Fruit fly (Drosophila melanogaster) whole organism, pupa: ENCODE data around the gene CG18404.

ENCODE experiments used
- CG17806 ChIP-seq: fragments of 200-800 bp; sonication (Bioruptor generic); optimal IDR thresholded peaks from 2 replicates; lab custom pipeline; 2018; ENCODE audit warnings: missing biosample characterization, mild to moderate bottlenecking, missing genetic modification characterization, moderate library complexity
- CG4496 ChIP-seq: fragments of 200-800 bp; sonication (Bioruptor generic); IDR thresholded peaks from 3 replicates; pipeline ENCODE4 v1.3.6; 2022; ENCODE audit warnings: missing biosample characterization, missing genetic modification characterization
- CG8159 ChIP-seq: fragments of 200-800 bp; sonication (Bioruptor generic); optimal IDR thresholded peaks from 3 replicates; lab custom pipeline; 2018; ENCODE audit warnings: missing biosample characterization, mild to moderate bottlenecking, missing genetic modification characterization, moderate library complexity
- CG8301 ChIP-seq: fragments of 200-800 bp; sonication (Bioruptor generic); optimal IDR thresholded peaks from 2 replicates; lab custom pipeline; 2018; ENCODE audit warnings: missing biosample characterization, mild to moderate bottlenecking, missing genetic modification characterization
- Pif1B ChIP-seq: fragments of 200-800 bp; sonication (Bioruptor generic); optimal IDR thresholded peaks from 3 replicates; lab custom pipeline; 2016; ENCODE audit warnings: missing biosample characterization, missing genetic modification characterization
- fd96Ca ChIP-seq: fragments of 200-800 bp; sonication (Bioruptor generic); IDR thresholded peaks from 3 replicates; pipeline ENCODE4 v1.3.6; 2022; ENCODE audit warnings: missing biosample characterization, missing genetic modification characterization

DNA sequence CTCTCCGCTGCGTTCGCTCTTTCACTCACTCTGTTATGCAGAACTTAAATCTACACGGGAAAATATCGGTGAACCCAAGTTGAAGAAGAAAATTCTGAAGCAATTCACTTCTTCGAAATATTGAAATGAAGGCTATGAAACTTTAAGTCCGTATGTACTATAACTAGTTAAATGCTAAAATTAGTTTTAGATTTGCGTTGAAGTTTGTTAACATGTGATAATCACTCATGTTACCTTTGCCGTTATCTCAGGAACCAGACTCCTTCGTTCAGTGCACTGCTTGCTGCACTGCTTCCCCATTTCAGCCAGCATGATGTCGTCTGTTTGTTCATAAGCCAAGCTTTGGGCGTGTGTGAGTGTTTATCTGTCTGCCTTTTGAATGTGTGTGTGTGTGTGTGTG, 31.6 kb downstream of the CG18404 start:
- peak; percentile 51; the same call in 2 of the 3 replicates for TF ChIP-seq fd96Ca (GFP tag; lab: Robert Waterston, UW)
- peak; percentile 54; the same call in 2 of the 3 replicates for TF ChIP-seq CG4496 (GFP tag; lab: Robert Waterston, UW)
- peak; percentile 61 for TF ChIP-seq CG17806 (tag; lab: Kevin White, UChicago)
- TF ChIP-seq Pif1B (GFP tag; lab: Kevin White, UChicago): peak; percentile 33
- TF ChIP-seq CG8301 (tag; lab: Kevin White, UChicago): peak; percentile 78
- peak; percentile 79 for TF ChIP-seq CG8159 (tag; lab: Kevin White, UChicago)
